Fruit fly (Drosophila melanogaster) whole organism, prepupa: Measurements from ENCODE around the gene Eip75B.

Experiments
- CG10669 ChIP-seq: fragments of 200-800 bp; sonication (Bioruptor generic); optimal IDR thresholded peaks from 3 replicates; lab custom pipeline; 2018; ENCODE audit warnings: missing biosample characterization, mild to moderate bottlenecking, missing genetic modification characterization, moderate library complexity
- CG11294 ChIP-seq: fragments of 200-800 bp; sonication (Bioruptor generic); IDR thresholded peaks from 2 replicates; pipeline ENCODE4 v1.3.6; 2022; ENCODE audit warnings: missing biosample characterization, missing genetic modification characterization
- CG11762 ChIP-seq: fragments of 200-800 bp; sonication (Bioruptor generic); optimal IDR thresholded peaks from 3 replicates; lab custom pipeline; 2016; ENCODE audit warnings: missing biosample characterization, missing genetic modification characterization; ENCODE audit not compliant: insufficient read depth
- CG11902 ChIP-seq: fragments of 200-800 bp; sonication (Bioruptor generic); optimal IDR thresholded peaks from 3 replicates; lab custom pipeline; 2016; ENCODE audit warnings: missing biosample characterization, missing genetic modification characterization
- CG15336 ChIP-seq: fragments of 200-800 bp; sonication (Bioruptor generic); IDR thresholded peaks from 2 replicates; pipeline ENCODE4 v1.3.6; 2022; ENCODE audit warnings: missing biosample characterization, missing genetic modification characterization
- CG1621 ChIP-seq: fragments of 200-800 bp; sonication (Bioruptor generic); optimal IDR thresholded peaks from 3 replicates; lab custom pipeline; 2018; ENCODE audit warnings: missing biosample characterization, mild to moderate bottlenecking, missing genetic modification characterization
- CG16779 ChIP-seq: fragments of 200-800 bp; sonication (Bioruptor generic); optimal IDR thresholded peaks from 3 replicates; lab custom pipeline; 2017; ENCODE audit warnings: missing biosample characterization, mild to moderate bottlenecking, missing genetic modification characterization
- CG3032 ChIP-seq: fragments of 200-800 bp; optimal IDR thresholded peaks from 2 replicates; lab custom pipeline; 2019; ENCODE audit warnings: missing biosample characterization, mild to moderate bottlenecking, missing genetic modification characterization, moderate library complexity
- CG32006 ChIP-seq: fragments of 200-800 bp; sonication (Bioruptor generic); optimal IDR thresholded peaks from 3 replicates; lab custom pipeline; 2017; ENCODE audit warnings: missing biosample characterization, mild to moderate bottlenecking, missing genetic modification characterization
- CG34406 ChIP-seq: fragments of 200-800 bp; sonication (Bioruptor generic); optimal IDR thresholded peaks from 3 replicates; lab custom pipeline; 2016; ENCODE audit warnings: missing biosample characterization, missing genetic modification characterization
- CG3919 ChIP-seq: fragments of 200-800 bp; sonication (Bioruptor generic); optimal IDR thresholded peaks from 3 replicates; lab custom pipeline; 2016; ENCODE audit warnings: missing biosample characterization, missing genetic modification characterization
- CG6163 ChIP-seq: fragments of 200-800 bp; sonication (Bioruptor generic); IDR thresholded peaks from 3 replicates; pipeline ENCODE4 v1.3.6; 2022; ENCODE audit warnings: missing biosample characterization, missing genetic modification characterization
- CG6276 ChIP-seq: fragments of 200-800 bp; sonication (Bioruptor generic); optimal IDR thresholded peaks from 2 replicates; lab custom pipeline; 2017; ENCODE audit warnings: missing biosample characterization, mild to moderate bottlenecking, missing genetic modification characterization
- CG6792 ChIP-seq: fragments of 200-800 bp; sonication (Bioruptor generic); optimal IDR thresholded peaks from 3 replicates; lab custom pipeline; 2016; ENCODE audit warnings: missing biosample characterization, missing genetic modification characterization
- CG6808 ChIP-seq: fragments of 200-800 bp; sonication (Bioruptor generic); optimal IDR thresholded peaks from 3 replicates; lab custom pipeline; 2017; ENCODE audit warnings: missing biosample characterization, missing genetic modification characterization, mild to moderate bottlenecking, moderate library complexity, missing genetic modification reagents
- CG8119 ChIP-seq: fragments of 200-800 bp; sonication (Bioruptor generic); IDR thresholded peaks from 3 replicates; pipeline ENCODE4 v1.3.6; 2022; ENCODE audit warnings: missing biosample characterization, missing genetic modification characterization
- CG8319 ChIP-seq: fragments of 200-800 bp; sonication (Bioruptor generic); optimal IDR thresholded peaks from 3 replicates; lab custom pipeline; 2016; ENCODE audit warnings: missing biosample characterization, missing genetic modification characterization
- CG8632 ChIP-seq: fragments of 200-800 bp; sonication (Bioruptor generic); optimal IDR thresholded peaks from 3 replicates; lab custom pipeline; 2016; ENCODE audit warnings: missing biosample characterization, missing genetic modification characterization
- CG9139 ChIP-seq: fragments of 200-800 bp; sonication (Bioruptor generic); optimal IDR thresholded peaks from 3 replicates; lab custom pipeline; 2017; ENCODE audit warnings: missing biosample characterization, mild to moderate bottlenecking, missing genetic modification characterization
- Eip75B ChIP-seq: fragments of 200-800 bp; sonication (Bioruptor generic); optimal IDR thresholded peaks from 3 replicates; lab custom pipeline; 2016; ENCODE audit warnings: missing biosample characterization, missing genetic modification characterization
- Eip93F ChIP-seq: fragments of 200-800 bp; sonication (Bioruptor generic); optimal IDR thresholded peaks from 2 replicates; lab custom pipeline; 2016; ENCODE audit warnings: missing biosample characterization, mild to moderate bottlenecking, missing genetic modification characterization
- Ets21C ChIP-seq: fragments of 200-800 bp; sonication (Bioruptor generic); optimal IDR thresholded peaks from 3 replicates; lab custom pipeline; 2016; ENCODE audit warnings: missing biosample characterization, missing genetic modification characterization
- Gug ChIP-seq: fragments of 200-800 bp; sonication (Bioruptor generic); IDR thresholded peaks from 2 replicates; pipeline ENCODE4 v1.3.6; 2022; ENCODE audit warnings: missing biosample characterization, missing genetic modification characterization
- Hr38 ChIP-seq: sonication (Bioruptor generic); optimal IDR thresholded peaks from 2 replicates; lab custom pipeline; 2016; ENCODE audit warnings: missing biosample characterization, missing genetic modification characterization
- Hr39 ChIP-seq: fragments of 200-800 bp; sonication (Bioruptor generic); optimal IDR thresholded peaks from 2 replicates; lab custom pipeline; 2016; ENCODE audit warnings: missing biosample characterization, missing genetic modification characterization
- Hr4 ChIP-seq: fragments of 200-800 bp; sonication (Bioruptor generic); optimal IDR thresholded peaks from 3 replicates; lab custom pipeline; 2016; ENCODE audit warnings: missing biosample characterization, missing genetic modification characterization
- Lpt ChIP-seq: fragments of 200-800 bp; sonication (Bioruptor generic); optimal IDR thresholded peaks from 3 replicates; lab custom pipeline; 2016; ENCODE audit warnings: missing biosample characterization, missing genetic modification characterization
- Met ChIP-seq: fragments of 200-800 bp; sonication (Bioruptor generic); optimal IDR thresholded peaks from 3 replicates; lab custom pipeline; 2016; ENCODE audit warnings: missing biosample characterization, missing genetic modification characterization
- Smox ChIP-seq: fragments of 200-800 bp; sonication (Bioruptor generic); optimal IDR thresholded peaks from 3 replicates; lab custom pipeline; 2016; ENCODE audit warnings: missing biosample characterization, missing genetic modification characterization
- Sox14 ChIP-seq: fragments of 200-800 bp; sonication (Bioruptor generic); optimal IDR thresholded peaks from 3 replicates; lab custom pipeline; 2016; ENCODE audit warnings: missing biosample characterization, missing genetic modification characterization
- achi ChIP-seq: fragments of 200-800 bp; sonication (Bioruptor generic); optimal IDR thresholded peaks from 3 replicates; lab custom pipeline; 2016; ENCODE audit warnings: missing biosample characterization, missing genetic modification characterization
- acj6 ChIP-seq: fragments of 200-800 bp; sonication (Bioruptor generic); optimal IDR thresholded peaks from 3 replicates; lab custom pipeline; 2016; ENCODE audit warnings: missing biosample characterization, missing genetic modification characterization
- cyc ChIP-seq: fragments of 200-800 bp; sonication (Bioruptor generic); optimal IDR thresholded peaks from 3 replicates; lab custom pipeline; 2016; ENCODE audit warnings: missing biosample characterization, missing genetic modification characterization
- dac ChIP-seq: fragments of 200-800 bp; sonication (Bioruptor generic); optimal IDR thresholded peaks from 2 replicates; lab custom pipeline; 2017; ENCODE audit warnings: missing biosample characterization, mild to moderate bottlenecking, missing genetic modification characterization
- dsx ChIP-seq: fragments of 200-800 bp; optimal IDR thresholded peaks from 3 replicates; lab custom pipeline; 2019; ENCODE audit warnings: missing biosample characterization, mild to moderate bottlenecking, missing genetic modification characterization, moderate library complexity; ENCODE audit not compliant: poor library complexity, severe bottlenecking
- esn ChIP-seq: fragments of 200-800 bp; sonication (Bioruptor generic); optimal IDR thresholded peaks from 2 replicates; lab custom pipeline; 2016; ENCODE audit warnings: missing biosample characterization, mild to moderate bottlenecking, missing genetic modification characterization, moderate library complexity
- fd85E ChIP-seq: fragments of 200-800 bp; sonication (Bioruptor generic); optimal IDR thresholded peaks from 3 replicates; lab custom pipeline; 2016; ENCODE audit warnings: missing biosample characterization, missing genetic modification characterization
- fkh ChIP-seq: fragments of 200-800 bp; sonication (Bioruptor generic); optimal IDR thresholded peaks from 3 replicates; lab custom pipeline; 2017; ENCODE audit warnings: missing biosample characterization, mild to moderate bottlenecking, missing genetic modification characterization, moderate library complexity
- lz ChIP-seq: fragments of 200-800 bp; sonication (Bioruptor generic); optimal IDR thresholded peaks from 3 replicates; lab custom pipeline; 2016; ENCODE audit warnings: missing biosample characterization, missing genetic modification characterization
- net ChIP-seq: fragments of 200-800 bp; sonication (Bioruptor generic); optimal IDR thresholded peaks from 3 replicates; lab custom pipeline; 2016; ENCODE audit warnings: missing biosample characterization, missing genetic modification characterization
- salr ChIP-seq, 2 experiments: fragments of 200-800 bp; sonication (Bioruptor generic); optimal IDR thresholded peaks; 3 replicates each; lab custom pipeline; 2016 to 2018; ENCODE audit warnings: missing biosample characterization in 2 of 2, missing genetic modification characterization in 2 of 2, mild to moderate bottlenecking in 1 of 2
- spab ChIP-seq: fragments of 200-800 bp; sonication (Bioruptor generic); optimal IDR thresholded peaks from 2 replicates; lab custom pipeline; 2017; ENCODE audit warnings: missing biosample characterization, mild to moderate bottlenecking, missing genetic modification characterization, missing genetic modification reagents
- ss ChIP-seq, 2 experiments: fragments of 200-800 bp; sonication (Bioruptor generic); optimal IDR thresholded peaks; 2 replicates in 1 of 2; 3 replicates in 1 of 2; lab custom pipeline; 2017 to 2018; ENCODE audit warnings: mild to moderate bottlenecking in 2 of 2, missing biosample characterization in 2 of 2, missing genetic modification characterization in 2 of 2, moderate library complexity in 1 of 2
- svp ChIP-seq: fragments of 200-800 bp; sonication (Bioruptor generic); peaks from one replicate; lab custom pipeline; 2016; ENCODE audit warnings: missing biosample characterization, missing genetic modification characterization
- topi ChIP-seq: fragments of 200-800 bp; sonication (Bioruptor generic); optimal IDR thresholded peaks from 3 replicates; lab custom pipeline; 2016; ENCODE audit warnings: missing biosample characterization, missing genetic modification characterization
- vri ChIP-seq: fragments of 200-800 bp; sonication (Bioruptor generic); optimal IDR thresholded peaks from 3 replicates; lab custom pipeline; 2016; ENCODE audit warnings: missing biosample characterization, mild to moderate bottlenecking, missing genetic modification characterization

Gene Eip75B

DNA sequence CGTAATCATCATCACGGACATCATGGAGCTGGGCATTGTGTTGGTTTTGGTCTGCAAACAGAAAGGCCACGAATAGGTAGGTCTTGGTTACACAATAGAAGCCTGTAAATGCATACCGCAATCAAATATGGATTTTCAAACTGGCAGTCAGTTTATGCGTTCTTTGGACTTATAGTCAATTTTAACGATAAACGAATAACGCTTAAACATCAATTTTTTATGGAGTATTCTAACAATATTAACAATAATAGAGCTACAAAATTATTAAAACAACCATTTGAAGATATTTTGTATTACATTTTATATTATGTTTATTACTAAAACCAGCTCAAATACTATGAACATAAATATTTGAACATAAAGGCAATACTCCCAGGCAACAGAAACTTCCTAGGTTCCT lies 17.0 kb upstream of the Eip75B start (continued):
- TF ChIP-seq CG16779 (tag; lab: Kevin White, UChicago) (no peak), Met (no peak), Smox (no peak), CG10669 (GFP tag; lab: Kevin White, UChicago) (peak; percentile 39), dac (GFP tag; lab: Kevin White, UChicago) (no peak), CG6792 (no peak), topi (GFP tag; lab: Kevin White, UChicago) (no peak), CG11294 (GFP tag; lab: Robert Waterston, UW) (no peak), lz (no peak), fkh (GFP tag; lab: Kevin White, UChicago) (no peak), CG8119 (GFP tag; lab: Robert Waterston, UW) (no peak), CG9139 (GFP tag; lab: Kevin White, UChicago) (no peak), achi (GFP tag; lab: Kevin White, UChicago) (no peak), cyc (GFP tag; lab: Kevin White, UChicago) (no peak)
- TF ChIP-seq, all 60 proteins: peak for 11

- TF ChIP-seq ss (GFP tag; optimal IDR thresholded peaks at IDR 0.05; lab: Kevin White, UChicago) (peak; percentile 85 to 88), Eip93F (GFP tag; lab: Kevin White, UChicago) (no peak), CG1621 (tag; lab: Kevin White, UChicago) (peak; percentile 42), Hr4 (GFP tag; lab: Kevin White, UChicago) (peak; percentile 73), Lpt (GFP tag; lab: Kevin White, UChicago) (peak; percentile 74), net (GFP tag; lab: Kevin White, UChicago) (peak; percentile 59), CG6276 (GFP tag; lab: Kevin White, UChicago) (peak; percentile 65), vri (GFP tag; lab: Kevin White, UChicago) (no peak), esn (GFP tag; lab: Kevin White, UChicago) (peak; percentile 18), Sox14 (GFP tag; lab: Kevin White, UChicago) (peak; percentile 43), fd85E (GFP tag; lab: Kevin White, UChicago) (no peak), CG16779 (tag; lab: Kevin White, UChicago) (peak; percentile 87), CG8119 (GFP tag; lab: Robert Waterston, UW) (peak; percentile 82), Eip75B (GFP tag; lab: Kevin White, UChicago) (peak; percentile 37), spab (peak; percentile 75), topi (GFP tag; lab: Kevin White, UChicago) (peak; percentile 5), CG11902 (GFP tag; lab: Kevin White, UChicago) (no peak), dsx (GFP tag; lab: Kevin White, UChicago) (peak; percentile 60), CG11294 (GFP tag; lab: Robert Waterston, UW) (no peak), Hr39 (GFP tag; lab: Kevin White, UChicago) (no peak), CG3032 (tag; lab: Kevin White, UChicago) (peak; percentile 78), achi (GFP tag; lab: Kevin White, UChicago) (peak; percentile 73), Ets21C (GFP tag; lab: Kevin White, UChicago) (no peak), acj6 (GFP tag; lab: Kevin White, UChicago) (peak; percentile 66), CG32006 (GFP tag; lab: Kevin White, UChicago) (peak; percentile 87), Gug (GFP tag; lab: Robert Waterston, UW) (peak; percentile 68), salr (GFP tag; optimal IDR thresholded peaks at IDR 0.05; lab: Kevin White, UChicago) (peak; percentile 13 to 87), lz (peak; percentile 28), CG3919 (GFP tag; lab: Kevin White, UChicago) (peak; percentile 71), Met (no peak), CG10669 (GFP tag; lab: Kevin White, UChicago) (peak; percentile 36), CG15336 (GFP tag; lab: Robert Waterston, UW) (peak; percentile 68), CG34406 (GFP tag; lab: Kevin White, UChicago) (peak; percentile 23), Hr38 (no peak), CG11762 (GFP tag; lab: Kevin White, UChicago) (peak; percentile 67), CG8632 (GFP tag; lab: Kevin White, UChicago) (peak; percentile 27), CG6163 (GFP tag; lab: Robert Waterston, UW) (peak; percentile 88), svp (GFP tag; lab: Kevin White, UChicago) (peak; percentile 51), CG9139 (GFP tag; lab: Kevin White, UChicago) (peak; percentile 88), dac (GFP tag; lab: Kevin White, UChicago) (peak; percentile 55), CG6808 (GFP tag; lab: Kevin White, UChicago) (peak; percentile 87), cyc (GFP tag; lab: Kevin White, UChicago) (peak; percentile 14), CG8319 (GFP tag; lab: Kevin White, UChicago) (no peak)
These were observed 15.4 kb upstream of the Eip75B start for dm6 chr3L:18079610-18080497.
